Fruit fly (Drosophila melanogaster) whole organism, prepupa: ENCODE data around the gene CG4709.

Source experiments
- Blimp-1 ChIP-seq: fragments of 200-800 bp; sonication (Bioruptor generic); optimal IDR thresholded peaks from 3 replicates; lab custom pipeline; 2017; ENCODE audit warnings: missing biosample characterization, missing genetic modification characterization, mild to moderate bottlenecking, moderate library complexity, missing genetic modification reagents
- CG10631 ChIP-seq: fragments of 200-800 bp; sonication (Bioruptor generic); optimal IDR thresholded peaks from 2 replicates; lab custom pipeline; 2016; ENCODE audit warnings: missing biosample characterization, missing genetic modification characterization
- CG10669 ChIP-seq: fragments of 200-800 bp; sonication (Bioruptor generic); optimal IDR thresholded peaks from 3 replicates; lab custom pipeline; 2018; ENCODE audit warnings: missing biosample characterization, mild to moderate bottlenecking, missing genetic modification characterization, moderate library complexity
- CG11762 ChIP-seq: fragments of 200-800 bp; sonication (Bioruptor generic); optimal IDR thresholded peaks from 3 replicates; lab custom pipeline; 2016; ENCODE audit warnings: missing biosample characterization, missing genetic modification characterization; ENCODE audit not compliant: insufficient read depth
- CG11902 ChIP-seq: fragments of 200-800 bp; sonication (Bioruptor generic); optimal IDR thresholded peaks from 3 replicates; lab custom pipeline; 2016; ENCODE audit warnings: missing biosample characterization, missing genetic modification characterization
- CG15336 ChIP-seq: fragments of 200-800 bp; sonication (Bioruptor generic); IDR thresholded peaks from 2 replicates; pipeline ENCODE4 v1.3.6; 2022; ENCODE audit warnings: missing biosample characterization, missing genetic modification characterization
- CG1621 ChIP-seq: fragments of 200-800 bp; sonication (Bioruptor generic); optimal IDR thresholded peaks from 3 replicates; lab custom pipeline; 2018; ENCODE audit warnings: missing biosample characterization, mild to moderate bottlenecking, missing genetic modification characterization
- CG16779 ChIP-seq: fragments of 200-800 bp; sonication (Bioruptor generic); optimal IDR thresholded peaks from 3 replicates; lab custom pipeline; 2017; ENCODE audit warnings: missing biosample characterization, mild to moderate bottlenecking, missing genetic modification characterization
- CG31627 ChIP-seq: fragments of 200-800 bp; sonication (Bioruptor generic); optimal IDR thresholded peaks from 3 replicates; lab custom pipeline; 2016; ENCODE audit warnings: missing biosample characterization, missing genetic modification characterization
- CG34406 ChIP-seq: fragments of 200-800 bp; sonication (Bioruptor generic); optimal IDR thresholded peaks from 3 replicates; lab custom pipeline; 2016; ENCODE audit warnings: missing biosample characterization, missing genetic modification characterization
- CG3919 ChIP-seq: fragments of 200-800 bp; sonication (Bioruptor generic); optimal IDR thresholded peaks from 3 replicates; lab custom pipeline; 2016; ENCODE audit warnings: missing biosample characterization, missing genetic modification characterization
- CG6163 ChIP-seq: fragments of 200-800 bp; sonication (Bioruptor generic); IDR thresholded peaks from 3 replicates; pipeline ENCODE4 v1.3.6; 2022; ENCODE audit warnings: missing biosample characterization, missing genetic modification characterization
- CG6276 ChIP-seq: fragments of 200-800 bp; sonication (Bioruptor generic); optimal IDR thresholded peaks from 2 replicates; lab custom pipeline; 2017; ENCODE audit warnings: missing biosample characterization, mild to moderate bottlenecking, missing genetic modification characterization
- CG6808 ChIP-seq: fragments of 200-800 bp; sonication (Bioruptor generic); optimal IDR thresholded peaks from 3 replicates; lab custom pipeline; 2017; ENCODE audit warnings: missing biosample characterization, missing genetic modification characterization, mild to moderate bottlenecking, moderate library complexity, missing genetic modification reagents
- CG6854 ChIP-seq: fragments of 200-800 bp; sonication (Bioruptor generic); optimal IDR thresholded peaks from 2 replicates; lab custom pipeline; 2017; ENCODE audit warnings: missing biosample characterization, mild to moderate bottlenecking, missing genetic modification characterization
- CG7368 ChIP-seq: fragments of 200-800 bp; sonication (Bioruptor generic); optimal IDR thresholded peaks from 3 replicates; lab custom pipeline; 2016; ENCODE audit warnings: missing biosample characterization, missing genetic modification characterization
- CG8119 ChIP-seq: fragments of 200-800 bp; sonication (Bioruptor generic); IDR thresholded peaks from 3 replicates; pipeline ENCODE4 v1.3.6; 2022; ENCODE audit warnings: missing biosample characterization, missing genetic modification characterization
- CG8632 ChIP-seq: fragments of 200-800 bp; sonication (Bioruptor generic); optimal IDR thresholded peaks from 3 replicates; lab custom pipeline; 2016; ENCODE audit warnings: missing biosample characterization, missing genetic modification characterization
- CG9139 ChIP-seq: fragments of 200-800 bp; sonication (Bioruptor generic); optimal IDR thresholded peaks from 3 replicates; lab custom pipeline; 2017; ENCODE audit warnings: missing biosample characterization, mild to moderate bottlenecking, missing genetic modification characterization
- Eip75B ChIP-seq: fragments of 200-800 bp; sonication (Bioruptor generic); optimal IDR thresholded peaks from 3 replicates; lab custom pipeline; 2016; ENCODE audit warnings: missing biosample characterization, missing genetic modification characterization
- Eip78C ChIP-seq: fragments of 200-800 bp; sonication (Bioruptor generic); peaks from one replicate; lab custom pipeline; 2016; ENCODE audit warnings: missing biosample characterization, missing genetic modification characterization
- Ets96B ChIP-seq: fragments of 200-800 bp; optimal IDR thresholded peaks from 2 replicates; lab custom pipeline; 2019; ENCODE audit warnings: missing biosample characterization, mild to moderate bottlenecking, missing genetic modification characterization, moderate library complexity
- Hr38 ChIP-seq: sonication (Bioruptor generic); optimal IDR thresholded peaks from 2 replicates; lab custom pipeline; 2016; ENCODE audit warnings: missing biosample characterization, missing genetic modification characterization
- Hr4 ChIP-seq: fragments of 200-800 bp; sonication (Bioruptor generic); optimal IDR thresholded peaks from 3 replicates; lab custom pipeline; 2016; ENCODE audit warnings: missing biosample characterization, missing genetic modification characterization
- Lpt ChIP-seq: fragments of 200-800 bp; sonication (Bioruptor generic); optimal IDR thresholded peaks from 3 replicates; lab custom pipeline; 2016; ENCODE audit warnings: missing biosample characterization, missing genetic modification characterization
- OdsH ChIP-seq: fragments of 200-800 bp; sonication (Bioruptor generic); optimal IDR thresholded peaks from 3 replicates; lab custom pipeline; 2016; ENCODE audit warnings: missing biosample characterization, missing genetic modification characterization
- Smox ChIP-seq: fragments of 200-800 bp; sonication (Bioruptor generic); optimal IDR thresholded peaks from 3 replicates; lab custom pipeline; 2016; ENCODE audit warnings: missing biosample characterization, missing genetic modification characterization
- Sox102F ChIP-seq: fragments of 200-800 bp; sonication (Bioruptor generic); optimal IDR thresholded peaks from 2 replicates; lab custom pipeline; 2016; ENCODE audit warnings: missing biosample characterization, mild to moderate bottlenecking, missing genetic modification characterization
- Sox14 ChIP-seq: fragments of 200-800 bp; sonication (Bioruptor generic); optimal IDR thresholded peaks from 3 replicates; lab custom pipeline; 2016; ENCODE audit warnings: missing biosample characterization, missing genetic modification characterization
- achi ChIP-seq: fragments of 200-800 bp; sonication (Bioruptor generic); optimal IDR thresholded peaks from 3 replicates; lab custom pipeline; 2016; ENCODE audit warnings: missing biosample characterization, missing genetic modification characterization
- acj6 ChIP-seq: fragments of 200-800 bp; sonication (Bioruptor generic); optimal IDR thresholded peaks from 3 replicates; lab custom pipeline; 2016; ENCODE audit warnings: missing biosample characterization, missing genetic modification characterization
- cyc ChIP-seq: fragments of 200-800 bp; sonication (Bioruptor generic); optimal IDR thresholded peaks from 3 replicates; lab custom pipeline; 2016; ENCODE audit warnings: missing biosample characterization, missing genetic modification characterization
- dac ChIP-seq: fragments of 200-800 bp; sonication (Bioruptor generic); optimal IDR thresholded peaks from 2 replicates; lab custom pipeline; 2017; ENCODE audit warnings: missing biosample characterization, mild to moderate bottlenecking, missing genetic modification characterization
- dsx ChIP-seq: fragments of 200-800 bp; optimal IDR thresholded peaks from 3 replicates; lab custom pipeline; 2019; ENCODE audit warnings: missing biosample characterization, mild to moderate bottlenecking, missing genetic modification characterization, moderate library complexity; ENCODE audit not compliant: poor library complexity, severe bottlenecking
- eg ChIP-seq: fragments of 200-800 bp; sonication (Bioruptor generic); IDR thresholded peaks from 3 replicates; pipeline ENCODE4 v1.3.6; 2022; ENCODE audit warnings: missing biosample characterization, missing genetic modification characterization
- esn ChIP-seq: fragments of 200-800 bp; sonication (Bioruptor generic); optimal IDR thresholded peaks from 2 replicates; lab custom pipeline; 2016; ENCODE audit warnings: missing biosample characterization, mild to moderate bottlenecking, missing genetic modification characterization, moderate library complexity
- fkh ChIP-seq: fragments of 200-800 bp; sonication (Bioruptor generic); optimal IDR thresholded peaks from 3 replicates; lab custom pipeline; 2017; ENCODE audit warnings: missing biosample characterization, mild to moderate bottlenecking, missing genetic modification characterization, moderate library complexity
- net ChIP-seq: fragments of 200-800 bp; sonication (Bioruptor generic); optimal IDR thresholded peaks from 3 replicates; lab custom pipeline; 2016; ENCODE audit warnings: missing biosample characterization, missing genetic modification characterization
- pdm3 ChIP-seq: fragments of 200-800 bp; sonication (Bioruptor generic); optimal IDR thresholded peaks from 3 replicates; lab custom pipeline; 2016; ENCODE audit warnings: missing biosample characterization, missing genetic modification characterization
- spab ChIP-seq: fragments of 200-800 bp; sonication (Bioruptor generic); optimal IDR thresholded peaks from 2 replicates; lab custom pipeline; 2017; ENCODE audit warnings: missing biosample characterization, mild to moderate bottlenecking, missing genetic modification characterization, missing genetic modification reagents
- ss ChIP-seq, 2 experiments: fragments of 200-800 bp; sonication (Bioruptor generic); optimal IDR thresholded peaks; 2 replicates in 1 of 2; 3 replicates in 1 of 2; lab custom pipeline; 2017 to 2018; ENCODE audit warnings: mild to moderate bottlenecking in 2 of 2, missing biosample characterization in 2 of 2, missing genetic modification characterization in 2 of 2, moderate library complexity in 1 of 2
- topi ChIP-seq: fragments of 200-800 bp; sonication (Bioruptor generic); optimal IDR thresholded peaks from 3 replicates; lab custom pipeline; 2016; ENCODE audit warnings: missing biosample characterization, missing genetic modification characterization
- vri ChIP-seq: fragments of 200-800 bp; sonication (Bioruptor generic); optimal IDR thresholded peaks from 3 replicates; lab custom pipeline; 2016; ENCODE audit warnings: missing biosample characterization, mild to moderate bottlenecking, missing genetic modification characterization

The CG4709 gene

dm6 chr2L:9907320-9908256, 46.5 kb upstream of the CG4709 start (continued):
- TF ChIP-seq CG16779 (tag; lab: Kevin White, UChicago) (no peak), CG6276 (no peak), CG11762 (GFP tag; lab: Kevin White, UChicago) (no peak), net (GFP tag; lab: Kevin White, UChicago) (no peak), Hr38 (no peak), CG6163 (GFP tag; lab: Robert Waterston, UW) (peak; percentile 47; the same call in 2 of the 3 replicates), eg (GFP tag; lab: Robert Waterston, UW) (0 out of 3 replicates have a peak, but pooled peaks have one; percentile 24), Smox (GFP tag; lab: Kevin White, UChicago) (no peak), pdm3 (GFP tag; lab: Kevin White, UChicago) (no peak), Sox102F (GFP tag; lab: Kevin White, UChicago) (no peak), dsx (peak; percentile 30), CG9139 (GFP tag; lab: Kevin White, UChicago) (no peak), CG31627 (GFP tag; lab: Kevin White, UChicago) (no peak), Eip75B (GFP tag; lab: Kevin White, UChicago) (no peak), dac (no peak)

dm6 chr2L:9908468-9908967, 45.6 kb upstream of the CG4709 start, which contains the start of gene CG13124:
CG13124 (minus strand) TSS chr2L:9908633.
- TF ChIP-seq CG10631 (GFP tag; lab: Kevin White, UChicago) (no peak), OdsH (GFP tag; lab: Kevin White, UChicago) (peak; percentile 21), CG8119 (peak; percentile 25; the same call in 1 of the 3 replicates), CG6276 (peak; percentile 19), CG34406 (GFP tag; lab: Kevin White, UChicago) (peak; percentile 17), CG15336 (GFP tag; lab: Robert Waterston, UW) (peak; percentile 65), CG1621 (tag; lab: Kevin White, UChicago) (no peak), eg (GFP tag; lab: Robert Waterston, UW) (peak; percentile 71; the same call in 2 of the 3 replicates), fkh (GFP tag; lab: Kevin White, UChicago) (peak; percentile 12), CG31627 (GFP tag; lab: Kevin White, UChicago) (no peak), acj6 (GFP tag; lab: Kevin White, UChicago) (peak; percentile 9), ss (GFP tag; optimal IDR thresholded peaks at IDR 0.05; lab: Kevin White, UChicago) (peak; percentile 20 to 29), CG7368 (GFP tag; lab: Kevin White, UChicago) (no peak), CG10669 (GFP tag; lab: Kevin White, UChicago) (no peak), Blimp-1 (GFP tag; lab: Kevin White, UChicago) (no peak), CG11902 (GFP tag; lab: Kevin White, UChicago) (no peak), CG6163 (GFP tag; lab: Robert Waterston, UW) (0 out of 3 replicates have a peak, but pooled peaks have one; percentile 39), esn (GFP tag; lab: Kevin White, UChicago) (peak; percentile 33), Hr4 (GFP tag; lab: Kevin White, UChicago) (peak; percentile 46), CG9139 (GFP tag; lab: Kevin White, UChicago) (peak; percentile 13), CG16779 (tag; lab: Kevin White, UChicago) (peak; percentile 27), Sox14 (GFP tag; lab: Kevin White, UChicago) (peak; percentile 8), pdm3 (GFP tag; lab: Kevin White, UChicago) (peak; percentile 6), Eip75B (GFP tag; lab: Kevin White, UChicago) (no peak), Ets96B (tag; lab: Kevin White, UChicago) (no peak), dsx (no peak), Eip78C (peak; percentile 72), net (GFP tag; lab: Kevin White, UChicago) (peak; percentile 37), cyc (GFP tag; lab: Kevin White, UChicago) (no peak), CG6808 (peak; percentile 7), Lpt (GFP tag; lab: Kevin White, UChicago) (no peak), Sox102F (GFP tag; lab: Kevin White, UChicago) (peak; percentile 13), CG8632 (no peak), CG3919 (GFP tag; lab: Kevin White, UChicago) (peak; percentile 32), CG6854 (GFP tag; lab: Kevin White, UChicago) (no peak), achi (GFP tag; lab: Kevin White, UChicago) (peak; percentile 28), vri (GFP tag; lab: Kevin White, UChicago) (peak; percentile 60), spab (GFP tag; lab: Kevin White, UChicago) (no peak), topi (GFP tag; lab: Kevin White, UChicago) (peak; percentile 7)
